Worm (Caenorhabditis elegans) whole organism, late embryonic: Measurements from ENCODE around the gene irld-48.

Experiments used
- C08G9.2 ChIP-seq: sonication (generic microtip); optimal IDR thresholded peaks from 2 replicates; lab custom pipeline; 2016; ENCODE audit warnings: mild to moderate bottlenecking, missing genetic modification characterization, moderate library complexity, missing compliant biosample characterization
- F13H6.1 ChIP-seq: sonication (generic microtip); optimal IDR thresholded peaks from 2 replicates; lab custom pipeline; 2016; ENCODE audit warnings: missing genetic modification characterization, missing compliant biosample characterization
- T23F11.4 ChIP-seq: fragments of 200-800 bp; sonication (Bioruptor generic); optimal IDR thresholded peaks from 2 replicates; lab custom pipeline; 2018; ENCODE audit warnings: mild to moderate bottlenecking, missing genetic modification characterization, missing compliant biosample characterization
- ahr-1 ChIP-seq: sonication (generic microtip); optimal IDR thresholded peaks from 2 replicates; lab custom pipeline; 2016; ENCODE audit warnings: missing genetic modification characterization, missing compliant biosample characterization
- ceh-18 ChIP-seq: sonication (generic microtip); optimal IDR thresholded peaks from 2 replicates; lab custom pipeline; 2016; ENCODE audit warnings: missing genetic modification characterization, missing compliant biosample characterization
- ceh-19 ChIP-seq: fragments of 200-800 bp; sonication (Bioruptor generic); optimal IDR thresholded peaks from 2 replicates; lab custom pipeline; 2018; ENCODE audit warnings: mild to moderate bottlenecking, missing genetic modification characterization, missing compliant biosample characterization
- ceh-2 ChIP-seq: sonication (generic microtip); optimal IDR thresholded peaks from 2 replicates; lab custom pipeline; 2016; ENCODE audit warnings: missing genotype, missing genetic modification characterization, missing compliant biosample characterization
- ceh-22 ChIP-seq: sonication (generic microtip); optimal IDR thresholded peaks from 2 replicates; lab custom pipeline; 2017; ENCODE audit warnings: missing biosample characterization, missing genetic modification characterization
- ceh-31 ChIP-seq: sonication (generic microtip); optimal IDR thresholded peaks from 2 replicates; lab custom pipeline; 2016; ENCODE audit warnings: missing genetic modification characterization, missing compliant biosample characterization
- ceh-34 ChIP-seq: sonication (generic microtip); optimal IDR thresholded peaks from 2 replicates; lab custom pipeline; 2016; ENCODE audit warnings: mild to moderate bottlenecking, missing genetic modification characterization, missing compliant biosample characterization
- dve-1 ChIP-seq: sonication (generic microtip); optimal IDR thresholded peaks from 2 replicates; lab custom pipeline; 2017; ENCODE audit warnings: antibody characterized with exemption, mild to moderate bottlenecking, missing genetic modification characterization, missing compliant biosample characterization
- ets-4 ChIP-seq: sonication (generic microtip); optimal IDR thresholded peaks from 2 replicates; lab custom pipeline; 2016; ENCODE audit warnings: missing genetic modification characterization, missing compliant biosample characterization
- fkh-6 ChIP-seq: sonication (generic microtip); optimal IDR thresholded peaks from 2 replicates; lab custom pipeline; 2016; ENCODE audit warnings: missing genetic modification characterization, missing compliant biosample characterization
- hlh-13 ChIP-seq: fragments of 200-800 bp; sonication (Bioruptor generic); optimal IDR thresholded peaks from 2 replicates; lab custom pipeline; 2018; ENCODE audit warnings: mild to moderate bottlenecking, missing genetic modification characterization, missing compliant biosample characterization
- hlh-30 ChIP-seq: sonication (generic microtip); optimal IDR thresholded peaks from 2 replicates; lab custom pipeline; 2017; ENCODE audit warnings: antibody characterized with exemption, missing genetic modification characterization, missing compliant biosample characterization; ENCODE audit not compliant: insufficient read depth
- hlh-6 ChIP-seq: sonication (generic microtip); optimal IDR thresholded peaks from 2 replicates; lab custom pipeline; 2016; ENCODE audit warnings: missing genotype, missing genetic modification characterization, missing compliant biosample characterization
- lim-6 ChIP-seq: sonication (generic microtip); optimal IDR thresholded peaks from 2 replicates; lab custom pipeline; 2016; ENCODE audit warnings: missing genetic modification characterization, missing compliant biosample characterization
- madf-2 ChIP-seq: sonication (generic microtip); optimal IDR thresholded peaks from 2 replicates; lab custom pipeline; 2017; ENCODE audit warnings: missing genetic modification characterization, missing compliant biosample characterization
- nfya-1 ChIP-seq: sonication (generic microtip); optimal IDR thresholded peaks from 2 replicates; lab custom pipeline; 2017; ENCODE audit warnings: missing genetic modification characterization, mild to moderate bottlenecking, missing compliant biosample characterization, antibody characterized with exemption, moderate library complexity
- nhr-11 ChIP-seq: fragments of 150-350 bp; optimal IDR thresholded peaks from 2 replicates; lab custom pipeline; 2014; ENCODE audit warnings: missing biosample characterization, missing genetic modification characterization
- nhr-232 ChIP-seq: sonication (generic microtip); optimal IDR thresholded peaks from 2 replicates; lab custom pipeline; 2016; ENCODE audit warnings: missing genetic modification characterization, missing compliant biosample characterization
- npax-4 ChIP-seq: sonication (generic microtip); optimal IDR thresholded peaks from 2 replicates; lab custom pipeline; 2016; ENCODE audit warnings: missing genetic modification characterization, missing compliant biosample characterization
- odd-2 ChIP-seq: sonication (generic microtip); optimal IDR thresholded peaks from 2 replicates; lab custom pipeline; 2017; ENCODE audit warnings: antibody characterized with exemption, mild to moderate bottlenecking, missing genetic modification characterization, missing compliant biosample characterization
- pat-9 ChIP-seq: fragments of 200-800 bp; sonication (Bioruptor generic); optimal IDR thresholded peaks from 2 replicates; lab custom pipeline; 2018; ENCODE audit warnings: mild to moderate bottlenecking, missing genetic modification characterization, moderate library complexity, missing compliant biosample characterization
- pax-1 ChIP-seq: fragments of 150-350 bp; optimal IDR thresholded peaks from 2 replicates; lab custom pipeline; 2014; ENCODE audit warnings: missing biosample characterization, missing genetic modification characterization
- pros-1 ChIP-seq: fragments of 150-350 bp; optimal IDR thresholded peaks from 2 replicates; lab custom pipeline; 2014; ENCODE audit warnings: missing biosample characterization, missing genetic modification reagents, missing genetic modification characterization
- ref-2 ChIP-seq: sonication (generic microtip); optimal IDR thresholded peaks from 2 replicates; lab custom pipeline; 2016; ENCODE audit warnings: missing genetic modification characterization, missing compliant biosample characterization
- rnt-1 ChIP-seq: sonication (generic microtip); optimal IDR thresholded peaks from 2 replicates; lab custom pipeline; 2016; ENCODE audit warnings: missing genetic modification characterization, missing compliant biosample characterization
- sox-2 ChIP-seq: fragments of 200-800 bp; sonication (Bioruptor generic); IDR thresholded peaks from 2 replicates; pipeline ENCODE4 v1.3.6; 2022; ENCODE audit warnings: missing genetic modification reagents, missing genetic modification characterization, missing compliant biosample characterization
- sox-4 ChIP-seq: sonication (generic microtip); optimal IDR thresholded peaks from 2 replicates; lab custom pipeline; 2017; ENCODE audit warnings: mild to moderate bottlenecking, missing genetic modification characterization, inconsistent platforms, missing compliant biosample characterization
- tbx-2 ChIP-seq: sonication (generic microtip); optimal IDR thresholded peaks from 2 replicates; lab custom pipeline; 2016; ENCODE audit warnings: missing genetic modification characterization, missing compliant biosample characterization
- ttx-3 ChIP-seq: sonication (generic microtip); optimal IDR thresholded peaks from 2 replicates; lab custom pipeline; 2016; ENCODE audit warnings: missing genetic modification reagents, missing genetic modification characterization, missing compliant biosample characterization
- unc-3 ChIP-seq, 2 experiments: fragments of 200-800 bp in 1 of 2; sonication (Bioruptor generic) in 1 of 2; sonication (generic microtip) in 1 of 2; conservative IDR thresholded peaks in 1 of 2; optimal IDR thresholded peaks in 1 of 2; 2 replicates each; pipeline versions ENCODE4 v1.3.6 to Lab custom; 2016 to 2022; ENCODE audit warnings: missing compliant biosample characterization in 2 of 2, missing genetic modification characterization in 2 of 2, missing genetic modification reagents in 1 of 2
- unc-42 ChIP-seq: sonication (generic microtip); optimal IDR thresholded peaks from 2 replicates; lab custom pipeline; 2016; ENCODE audit warnings: missing genotype, missing genetic modification characterization, missing compliant biosample characterization
- unc-55 ChIP-seq: sonication (generic microtip); optimal IDR thresholded peaks from 2 replicates; lab custom pipeline; 2017; ENCODE audit warnings: missing biosample characterization, missing genetic modification reagents, missing genetic modification characterization
- unc-86 ChIP-seq: sonication (generic microtip); optimal IDR thresholded peaks from 2 replicates; lab custom pipeline; 2016; ENCODE audit warnings: missing genetic modification characterization, missing compliant biosample characterization
- zip-5 ChIP-seq: sonication (generic microtip); optimal IDR thresholded peaks from 2 replicates; lab custom pipeline; 2016; ENCODE audit warnings: missing genetic modification characterization, missing compliant biosample characterization
- ztf-16 ChIP-seq: sonication (generic microtip); optimal IDR thresholded peaks from 2 replicates; lab custom pipeline; 2017; ENCODE audit warnings: missing genetic modification characterization, missing compliant biosample characterization

Gene irld-48

ce11 chrII:2967064-2967463, 11.2 kb downstream of the irld-48 start:
- TF ChIP-seq ets-4 (tag; lab: Kevin White, UChicago) (no peak), npax-4 (tag; lab: Kevin White, UChicago) (no peak), ceh-34 (no peak), nhr-11 (tag; lab: Kevin White, UChicago) (no peak), ahr-1 (tag; lab: Kevin White, UChicago) (no peak), unc-86 (tag; lab: Kevin White, UChicago) (no peak), tbx-2 (no peak), madf-2 (tag; lab: Kevin White, UChicago) (no peak), pax-1 (tag; lab: Kevin White, UChicago) (no peak), unc-42 (no peak), ceh-31 (tag; lab: Kevin White, UChicago) (no peak)
- TF ChIP-seq, all 69 proteins: peak for 0

ce11 chrII:2973940-2974402, 18.1 kb downstream of the irld-48 start:
- peak; percentile 18 for TF ChIP-seq ztf-16
- peak; percentile 69 for TF ChIP-seq dve-1 (tag; lab: Kevin White, UChicago)
- TF ChIP-seq odd-2 (tag; lab: Kevin White, UChicago): no peak
- TF ChIP-seq hlh-30 (tag; lab: Kevin White, UChicago): peak; percentile 70
- peak; percentile 79 for TF ChIP-seq ceh-31 (tag; lab: Kevin White, UChicago)
- 0 out of 2 replicates have a peak, but pooled peaks have one; percentile 4 for TF ChIP-seq unc-3 (GFP tag; conservative IDR thresholded peaks at IDR 0.05; lab: Robert Waterston, UW)
- no peak for TF ChIP-seq unc-3 (tag; optimal IDR thresholded peaks at IDR 0.05; lab: Kevin White, UChicago)
- TF ChIP-seq sox-2 (GFP tag; lab: Robert Waterston, UW): no peak; the same call in 1 of the 2 replicates
- no peak for TF ChIP-seq C08G9.2 (tag; lab: Kevin White, UChicago)
- TF ChIP-seq pat-9: peak; percentile 42
- no peak for TF ChIP-seq zip-5 (tag; lab: Kevin White, UChicago)
- peak; percentile 40 for TF ChIP-seq pax-1 (tag; lab: Kevin White, UChicago)
- TF ChIP-seq tbx-2: peak; percentile 35
- TF ChIP-seq ceh-18: peak; percentile 23
- no peak for TF ChIP-seq ref-2
- peak; percentile 38 for TF ChIP-seq ttx-3 (tag; lab: Kevin White, UChicago)
- no peak for TF ChIP-seq nhr-11 (tag; lab: Kevin White, UChicago)
- TF ChIP-seq fkh-6: no peak
- peak; percentile 65 for TF ChIP-seq unc-55 (GFP tag; lab: Kevin White, UChicago)
- TF ChIP-seq nfya-1: peak; percentile 78
- TF ChIP-seq T23F11.4 (GFP tag; lab: Kevin White, UChicago): peak; percentile 44
- peak; percentile 31 for TF ChIP-seq ceh-22 (tag; lab: Kevin White, UChicago)
- TF ChIP-seq sox-4 (tag; lab: Kevin White, UChicago): peak; percentile 42
- TF ChIP-seq nhr-232 (tag; lab: Kevin White, UChicago): no peak
- peak; percentile 87 for TF ChIP-seq pros-1 (tag; lab: Kevin White, UChicago)
- TF ChIP-seq rnt-1 (tag; lab: Kevin White, UChicago): no peak
- TF ChIP-seq unc-86 (tag; lab: Kevin White, UChicago): peak; percentile 31
- no peak for TF ChIP-seq hlh-6 (tag; lab: Kevin White, UChicago)
- TF ChIP-seq lim-6 (tag; lab: Kevin White, UChicago): no peak
- no peak for TF ChIP-seq hlh-13 (GFP tag; lab: Kevin White, UChicago)
- TF ChIP-seq ceh-34: peak; percentile 3
- TF ChIP-seq ceh-19 (GFP tag; lab: Kevin White, UChicago): peak; percentile 12
- no peak for TF ChIP-seq madf-2 (tag; lab: Kevin White, UChicago)
- no peak for TF ChIP-seq ceh-2
- peak; percentile 39 for TF ChIP-seq F13H6.1 (tag; lab: Kevin White, UChicago)
